Worm (Caenorhabditis elegans) whole organism, early embryonic: ENCODE results near the gene col-79.

ENCODE experiments used
- F13C5.2 ChIP-seq: sonication (generic microtip); optimal IDR thresholded peaks from 2 replicates; lab custom pipeline; 2017; ENCODE audit warnings: mild to moderate bottlenecking, missing genetic modification characterization, inconsistent platforms, missing compliant biosample characterization
- aly-1 ChIP-seq: sonication (generic microtip); optimal IDR thresholded peaks from 2 replicates; lab custom pipeline; 2016; ENCODE audit warnings: missing genetic modification characterization, missing compliant biosample characterization
- ama-1 ChIP-seq: fragments of 150-350 bp; optimal IDR thresholded peaks from 2 replicates; lab custom pipeline; 2014
- ceh-13 ChIP-seq: fragments of 200-800 bp; sonication (Bioruptor generic); optimal IDR thresholded peaks from 2 replicates; lab custom pipeline; 2018; ENCODE audit warnings: mild to moderate bottlenecking, missing genetic modification characterization, missing compliant biosample characterization
- ceh-36 ChIP-seq: sonication (generic microtip); optimal IDR thresholded peaks from 2 replicates; lab custom pipeline; 2016; ENCODE audit warnings: missing genetic modification characterization, inconsistent platforms, missing compliant biosample characterization
- hnd-1 ChIP-seq: sonication (generic microtip); optimal IDR thresholded peaks from 2 replicates; lab custom pipeline; 2016; ENCODE audit warnings: missing genetic modification characterization, missing compliant biosample characterization
- pes-1 ChIP-seq: fragments of 200-800 bp; sonication (Bioruptor generic); IDR thresholded peaks from 2 replicates; pipeline ENCODE4 v1.3.6; 2022; ENCODE audit warnings: missing genetic modification reagents, missing genetic modification characterization, missing compliant biosample characterization
- sea-1 ChIP-seq: fragments of 200-800 bp; sonication (Bioruptor generic); conservative IDR thresholded peaks from 2 replicates; pipeline ENCODE4 v1.3.6; 2022; ENCODE audit warnings: missing genetic modification characterization, missing compliant biosample characterization
- tbx-11 ChIP-seq: fragments of 200-800 bp; sonication (Bioruptor generic); IDR thresholded peaks from 2 replicates; pipeline ENCODE4 v1.3.6; 2022; ENCODE audit warnings: missing genetic modification characterization, missing compliant biosample characterization
- tbx-37 ChIP-seq: fragments of 200-800 bp; sonication (Bioruptor generic); conservative IDR thresholded peaks from 2 replicates; pipeline ENCODE4 v1.3.6; 2022; ENCODE audit warnings: missing genetic modification reagents, missing genetic modification characterization, missing compliant biosample characterization

DNA sequence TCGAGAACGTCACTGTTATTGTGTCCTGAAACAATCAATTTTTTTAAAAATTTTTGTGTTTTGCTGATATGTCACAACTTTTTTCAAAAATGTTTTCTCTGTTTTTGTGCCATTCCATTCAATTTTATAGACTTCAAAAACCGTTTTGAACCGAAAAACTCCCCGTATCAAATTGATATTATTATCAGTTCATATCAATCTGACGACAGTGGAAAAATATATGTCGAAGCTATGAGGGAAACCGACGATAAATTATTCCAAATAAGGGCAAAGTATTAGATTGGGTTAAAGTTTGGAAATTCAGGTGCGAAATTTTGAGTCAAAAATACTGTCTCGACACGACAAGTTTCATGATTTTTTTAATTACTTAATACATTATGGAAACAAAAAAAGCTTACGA is 47.0 kb upstream of the col-79 start:
- no peak for TF ChIP-seq tbx-37 (GFP tag; lab: Robert Waterston, UW)
- TF ChIP-seq pes-1 (GFP tag; lab: Robert Waterston, UW), result no peak
- TF ChIP-seq tbx-11, result no peak
- TF ChIP-seq ama-1 (lab: Kevin White, UChicago), result no peak
- TF ChIP-seq F13C5.2 (tag; lab: Kevin White, UChicago), result no peak
- no peak for TF ChIP-seq ceh-36 (tag; lab: Kevin White, UChicago)
- TF ChIP-seq sea-1, result no peak
- no peak for TF ChIP-seq hnd-1 (tag; lab: Kevin White, UChicago)
- TF ChIP-seq aly-1 (tag; lab: Kevin White, UChicago), result no peak
- no peak for TF ChIP-seq ceh-13 (GFP tag; lab: Kevin White, UChicago)
